Worm (Caenorhabditis elegans) whole organism, late embryonic: Measurements from ENCODE around the gene lgc-35.

ENCODE experiments used
- C38D4.7 ChIP-seq: fragments of 200-800 bp; sonication (Bioruptor generic); optimal IDR thresholded peaks from 2 replicates; lab custom pipeline; 2018; ENCODE audit warnings: mild to moderate bottlenecking, missing genetic modification characterization, moderate library complexity, missing compliant biosample characterization
- ceh-34 ChIP-seq: sonication (generic microtip); optimal IDR thresholded peaks from 2 replicates; lab custom pipeline; 2016; ENCODE audit warnings: mild to moderate bottlenecking, missing genetic modification characterization, missing compliant biosample characterization
- elt-2 ChIP-seq: sonication (generic microtip); optimal IDR thresholded peaks from 2 replicates; lab custom pipeline; 2016; ENCODE audit warnings: missing genetic modification reagents, missing genetic modification characterization, missing compliant biosample characterization
- ets-4 ChIP-seq: sonication (generic microtip); optimal IDR thresholded peaks from 2 replicates; lab custom pipeline; 2016; ENCODE audit warnings: missing genetic modification characterization, missing compliant biosample characterization
- hlh-6 ChIP-seq: sonication (generic microtip); optimal IDR thresholded peaks from 2 replicates; lab custom pipeline; 2016; ENCODE audit warnings: missing genotype, missing genetic modification characterization, missing compliant biosample characterization
- nfya-1 ChIP-seq: sonication (generic microtip); optimal IDR thresholded peaks from 2 replicates; lab custom pipeline; 2017; ENCODE audit warnings: missing genetic modification characterization, mild to moderate bottlenecking, missing compliant biosample characterization, antibody characterized with exemption, moderate library complexity
- nhr-11 ChIP-seq: fragments of 150-350 bp; optimal IDR thresholded peaks from 2 replicates; lab custom pipeline; 2014; ENCODE audit warnings: missing biosample characterization, missing genetic modification characterization
- npax-4 ChIP-seq: sonication (generic microtip); optimal IDR thresholded peaks from 2 replicates; lab custom pipeline; 2016; ENCODE audit warnings: missing genetic modification characterization, missing compliant biosample characterization
- pag-3 ChIP-seq: sonication (generic microtip); optimal IDR thresholded peaks from 2 replicates; lab custom pipeline; 2016; ENCODE audit warnings: missing compliant biosample characterization, missing genetic modification characterization, borderline replicate concordance
- pqm-1 ChIP-seq: sonication (generic microtip); optimal IDR thresholded peaks from 2 replicates; lab custom pipeline; 2016; ENCODE audit warnings: missing genetic modification characterization, missing compliant biosample characterization
- sox-4 ChIP-seq: sonication (generic microtip); optimal IDR thresholded peaks from 2 replicates; lab custom pipeline; 2017; ENCODE audit warnings: mild to moderate bottlenecking, missing genetic modification characterization, inconsistent platforms, missing compliant biosample characterization
- unc-3 ChIP-seq, 2 experiments: fragments of 200-800 bp in 1 of 2; sonication (Bioruptor generic) in 1 of 2; sonication (generic microtip) in 1 of 2; conservative IDR thresholded peaks in 1 of 2; optimal IDR thresholded peaks in 1 of 2; 2 replicates each; pipeline versions ENCODE4 v1.3.6 to Lab custom; 2016 to 2022; ENCODE audit warnings: missing compliant biosample characterization in 2 of 2, missing genetic modification characterization in 2 of 2, missing genetic modification reagents in 1 of 2
- unc-55 ChIP-seq: sonication (generic microtip); optimal IDR thresholded peaks from 2 replicates; lab custom pipeline; 2017; ENCODE audit warnings: missing biosample characterization, missing genetic modification reagents, missing genetic modification characterization
- zip-5 ChIP-seq: sonication (generic microtip); optimal IDR thresholded peaks from 2 replicates; lab custom pipeline; 2016; ENCODE audit warnings: missing genetic modification characterization, missing compliant biosample characterization

The lgc-35 gene

DNA sequence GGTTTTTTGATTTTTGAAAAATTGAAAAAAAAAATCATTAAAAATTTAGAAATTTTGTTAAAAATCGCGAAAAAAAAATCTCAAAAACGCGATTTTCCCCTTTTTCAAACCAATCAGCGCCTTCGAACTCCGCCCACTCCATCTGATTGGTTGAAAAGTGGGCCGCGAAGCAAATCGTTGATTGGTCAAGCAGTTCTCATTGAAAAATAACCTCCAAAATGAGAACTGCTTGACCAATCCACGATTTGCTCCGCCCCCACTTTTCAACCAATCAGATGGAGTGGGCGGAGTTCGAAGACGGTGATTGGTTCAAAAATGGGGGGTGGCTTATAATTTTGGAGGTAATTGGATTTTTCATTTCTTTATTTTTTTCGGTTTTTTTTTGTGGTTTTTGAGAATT, 49.6 kb downstream of the lgc-35 start:
- TF ChIP-seq nfya-1 (tag; lab: Kevin White, UChicago) = peak; percentile 97
- TF ChIP-seq pag-3 (tag; lab: Kevin White, UChicago) = no peak

DNA sequence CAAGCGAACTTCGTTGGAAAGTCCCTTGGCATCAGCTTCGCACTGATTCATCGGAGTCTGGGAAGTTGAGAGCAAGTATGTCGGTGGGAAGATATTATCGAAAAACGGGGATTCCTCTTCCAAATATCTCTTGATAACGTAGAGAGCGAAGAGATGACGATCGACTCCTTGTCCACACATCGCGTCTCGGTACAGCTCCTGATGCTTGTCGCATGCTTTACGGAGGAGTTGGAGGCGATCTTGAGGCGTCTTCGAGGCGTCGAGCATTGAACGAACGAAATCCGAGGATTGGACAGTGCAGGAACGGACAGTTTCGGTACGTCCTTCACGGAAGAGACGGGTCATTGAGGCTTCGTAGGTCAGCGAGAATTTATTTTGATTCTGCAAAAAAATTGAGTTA, 50.5 kb downstream of the lgc-35 start:
- TF ChIP-seq hlh-6 = peak; percentile 28
- TF ChIP-seq nfya-1 (tag; lab: Kevin White, UChicago) = no peak
- TF ChIP-seq, all 69 proteins: peak for 1

DNA sequence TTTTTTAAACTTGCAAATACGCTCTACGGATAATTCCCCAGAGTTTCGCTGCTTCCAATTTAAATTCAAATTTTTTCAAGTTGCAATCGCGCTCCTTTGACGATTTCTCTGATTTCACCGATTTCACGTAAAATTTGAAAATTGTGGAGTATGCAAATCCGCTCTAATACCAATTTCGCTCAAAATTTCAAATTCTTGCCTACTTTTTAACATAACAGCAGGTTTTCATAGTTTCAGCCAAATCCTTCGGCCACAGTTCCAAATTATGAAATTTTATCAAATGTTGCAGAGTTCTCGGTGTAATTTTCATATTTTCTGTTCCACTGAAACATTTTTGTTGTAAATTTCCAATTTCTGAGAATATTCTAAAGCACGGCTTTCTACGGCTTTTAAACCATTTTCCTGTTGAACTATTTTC, 52.1 kb downstream of the lgc-35 start, which contains the start of gene alkb-7:
alkb-7 (minus strand) TSS at position 323 of the 418 bp plus-strand sequence.
- TF ChIP-seq npax-4 (tag; lab: Kevin White, UChicago) (no peak), unc-3 (GFP tag; conservative IDR thresholded peaks at IDR 0.05; lab: Robert Waterston, UW) (no peak), unc-3 (tag; optimal IDR thresholded peaks at IDR 0.05; lab: Kevin White, UChicago) (no peak), hlh-6 (peak; percentile 30), pqm-1 (tag; lab: Kevin White, UChicago) (no peak), zip-5 (tag; lab: Kevin White, UChicago) (no peak), nfya-1 (tag; lab: Kevin White, UChicago) (no peak), C38D4.7 (GFP tag; lab: Kevin White, UChicago) (peak; percentile 29), nhr-11 (tag; lab: Kevin White, UChicago) (no peak), elt-2 (tag; lab: Kevin White, UChicago) (no peak), sox-4 (tag; lab: Kevin White, UChicago) (no peak), ceh-34 (tag; lab: Kevin White, UChicago) (no peak), ets-4 (tag; lab: Kevin White, UChicago) (no peak), unc-55 (no peak)
